Fruit fly (Drosophila melanogaster) whole organism, adult: ENCODE data around the gene Sdic4.
"Not testable (repeated sequence)": the region's sequence is repeated elsewhere in the genome, so short reads cannot be mapped to it uniquely, and the experiment has no call there.

ENCODE experiments used
- CG11617 ChIP-seq: fragments of 200-800 bp; sonication (Bioruptor generic); optimal IDR thresholded peaks from 2 replicates; lab custom pipeline; 2017; ENCODE audit warnings: mild to moderate bottlenecking, missing biosample characterization, missing genetic modification reagents, missing genetic modification characterization
- CG12768 ChIP-seq: fragments of 200-800 bp; sonication (Bioruptor generic); optimal IDR thresholded peaks from 2 replicates; lab custom pipeline; 2017; ENCODE audit warnings: missing biosample characterization, missing genetic modification characterization, mild to moderate bottlenecking, moderate library complexity, missing genetic modification reagents
- CG14711 ChIP-seq: fragments of 200-800 bp; sonication (Bioruptor generic); optimal IDR thresholded peaks from 2 replicates; lab custom pipeline; 2018; ENCODE audit warnings: missing biosample characterization, mild to moderate bottlenecking, missing genetic modification characterization, moderate library complexity
- CG1620 ChIP-seq: fragments of 200-800 bp; sonication (Bioruptor generic); optimal IDR thresholded peaks from 2 replicates; lab custom pipeline; 2016; ENCODE audit warnings: missing biosample characterization, missing genetic modification characterization
- CG33017 ChIP-seq: fragments of 200-800 bp; sonication (Bioruptor generic); optimal IDR thresholded peaks from 2 replicates; lab custom pipeline; 2018; ENCODE audit warnings: missing biosample characterization, mild to moderate bottlenecking, missing genetic modification characterization, moderate library complexity
- CG5204 ChIP-seq: fragments of 200-800 bp; sonication (Bioruptor generic); optimal IDR thresholded peaks from 2 replicates; lab custom pipeline; 2016; ENCODE audit warnings: missing biosample characterization, missing genetic modification characterization
- CG7045 ChIP-seq: fragments of 200-800 bp; sonication (Bioruptor generic); optimal IDR thresholded peaks from 2 replicates; lab custom pipeline; 2017; ENCODE audit warnings: missing biosample characterization, mild to moderate bottlenecking, missing genetic modification characterization
- CG7101 ChIP-seq: fragments of 200-800 bp; sonication (Bioruptor generic); optimal IDR thresholded peaks from 2 replicates; lab custom pipeline; 2018; ENCODE audit warnings: missing biosample characterization, mild to moderate bottlenecking, missing genetic modification characterization, moderate library complexity
- Clk ChIP-seq: fragments of 200-800 bp; sonication (Bioruptor generic); optimal IDR thresholded peaks from 2 replicates; lab custom pipeline; 2017; ENCODE audit warnings: missing biosample characterization, missing genetic modification characterization
- Crg-1 ChIP-seq: fragments of 200-800 bp; sonication (Bioruptor generic); optimal IDR thresholded peaks from 2 replicates; lab custom pipeline; 2016; ENCODE audit warnings: missing biosample characterization, missing genetic modification characterization
- Hr96 ChIP-seq: fragments of 200-800 bp; sonication (Bioruptor generic); optimal IDR thresholded peaks from 2 replicates; lab custom pipeline; 2016; ENCODE audit warnings: missing biosample characterization, missing genetic modification characterization
- Mnt ChIP-seq: fragments of 200-800 bp; sonication (Bioruptor generic); optimal IDR thresholded peaks from 2 replicates; lab custom pipeline; 2016; ENCODE audit warnings: missing biosample characterization, mild to moderate bottlenecking, missing genetic modification characterization
- bab1 ChIP-seq: fragments of 200-800 bp; sonication (Bioruptor generic); optimal IDR thresholded peaks from 3 replicates; lab custom pipeline; 2019; ENCODE audit warnings: missing biosample characterization, mild to moderate bottlenecking, missing genetic modification characterization, moderate library complexity
- cic ChIP-seq: fragments of 200-800 bp; sonication (Bioruptor generic); optimal IDR thresholded peaks from 2 replicates; lab custom pipeline; 2017; ENCODE audit warnings: missing biosample characterization, mild to moderate bottlenecking, missing genetic modification characterization, moderate library complexity
- cnc ChIP-seq, 2 experiments: fragments of >200 bp; optimal IDR thresholded peaks; 2 replicates each; lab custom pipeline; 2017
- kay ChIP-seq: fragments of 200-800 bp; sonication (Bioruptor generic); peaks from one replicate; lab custom pipeline; 2016; ENCODE audit warnings: missing biosample characterization, missing genetic modification characterization, borderline replicate concordance
- ovo ChIP-seq: fragments of 200-800 bp; sonication (Bioruptor generic); optimal IDR thresholded peaks from 2 replicates; lab custom pipeline; 2016; ENCODE audit warnings: missing biosample characterization, missing genetic modification characterization
- pad ChIP-seq: fragments of 200-800 bp; sonication (Bioruptor generic); optimal IDR thresholded peaks from 3 replicates; lab custom pipeline; 2017; ENCODE audit warnings: missing biosample characterization, missing genetic modification characterization, mild to moderate bottlenecking, moderate library complexity, missing genetic modification reagents
- tj ChIP-seq: fragments of 200-800 bp; sonication (Bioruptor generic); optimal IDR thresholded peaks from 3 replicates; lab custom pipeline; 2017; ENCODE audit warnings: missing biosample characterization, mild to moderate bottlenecking, missing genetic modification characterization, moderate library complexity
- toe ChIP-seq: fragments of 200-800 bp; sonication (Bioruptor generic); optimal IDR thresholded peaks from 2 replicates; lab custom pipeline; 2016; ENCODE audit warnings: missing biosample characterization, missing genetic modification characterization

The Sdic4 gene

dm6 chrX:20224920-20225319 is at the start of gene Sdic4:
TSS of gene Sdic4 (minus strand) at chrX:20225020.
- not testable (repeated sequence) for TF ChIP-seq tj (GFP tag; lab: Kevin White, UChicago); CG5204; cic (GFP tag; lab: Kevin White, UChicago)

- TF ChIP-seq Clk (GFP tag; lab: Kevin White, UChicago) (no peak), ovo (no peak), cnc (optimal IDR thresholded peaks at IDR 0.05; lab: Kevin White, UChicago) (no peak)
Observed at dm6 chrX:20269669-20270068, 44.8 kb upstream of the Sdic4 start, which contains the start of gene Inx6. TSS of gene Inx6 (minus strand) at chrX:20269769.

dm6 chrX:20258939-20259338 is 34.1 kb upstream of the Sdic4 start, which contains the start of gene CG42577:
TSS of gene CG42577 (plus strand) at chrX:20259239.
- not testable (repeated sequence) for TF ChIP-seq CG5204; CG14711 (tag; lab: Kevin White, UChicago); CG1620 (GFP tag; lab: Kevin White, UChicago)

dm6 chrX:20256849-20257590 is 32.2 kb upstream of the Sdic4 start, which contains the start of gene CG17065:
TSS of gene CG17065 (minus strand) at chrX:20257199.
- TF ChIP-seq CG12768 (GFP tag; lab: Kevin White, UChicago) (no peak), CG7045 (GFP tag; lab: Kevin White, UChicago) (no peak), Hr96 (GFP tag; lab: Kevin White, UChicago) (no peak), CG14711 (tag; lab: Kevin White, UChicago) (no peak), kay (no peak), toe (no peak), cic (GFP tag; lab: Kevin White, UChicago) (no peak), tj (GFP tag; lab: Kevin White, UChicago) (no peak), CG5204 (peak; percentile 44), Crg-1 (GFP tag; lab: Kevin White, UChicago) (no peak), bab1 (peak; percentile 26), Clk (GFP tag; lab: Kevin White, UChicago) (no peak), Mnt (GFP tag; lab: Kevin White, UChicago) (no peak), CG11617 (GFP tag; lab: Kevin White, UChicago) (no peak), CG7101 (tag; lab: Kevin White, UChicago) (peak; percentile 18), cnc (optimal IDR thresholded peaks at IDR 0.05; lab: Kevin White, UChicago) (no peak), pad (GFP tag; lab: Kevin White, UChicago) (no peak), ovo (peak; percentile 0), CG1620 (GFP tag; lab: Kevin White, UChicago) (no peak), CG33017 (no peak)

- no peak for TF ChIP-seq CG7101 (tag; lab: Kevin White, UChicago)
- no peak for TF ChIP-seq Clk (GFP tag; lab: Kevin White, UChicago)
- TF ChIP-seq CG12768 (GFP tag; lab: Kevin White, UChicago), result no peak
- no peak for TF ChIP-seq Mnt (GFP tag; lab: Kevin White, UChicago)
- TF ChIP-seq toe, result no peak
- TF ChIP-seq CG7045 (GFP tag; lab: Kevin White, UChicago), result no peak
- TF ChIP-seq CG1620 (GFP tag; lab: Kevin White, UChicago), result no peak
- TF ChIP-seq CG14711 (tag; lab: Kevin White, UChicago), result no peak
- no peak for TF ChIP-seq CG5204
- TF ChIP-seq CG11617 (GFP tag; lab: Kevin White, UChicago), result no peak
- TF ChIP-seq pad (GFP tag; lab: Kevin White, UChicago), result no peak
- no peak for TF ChIP-seq CG33017
- TF ChIP-seq cic (GFP tag; lab: Kevin White, UChicago), result no peak
- TF ChIP-seq Hr96 (GFP tag; lab: Kevin White, UChicago), result no peak
Observed at dm6 chrX:20255977-20256376, 31.2 kb upstream of the Sdic4 start.

dm6 chrX:20251586-20252160 is 26.9 kb upstream of the Sdic4 start:
- TF ChIP-seq kay (peak; percentile 4), CG7045 (GFP tag; lab: Kevin White, UChicago) (no peak), ovo (peak; percentile 77), Mnt (GFP tag; lab: Kevin White, UChicago) (peak; percentile 41), cnc (optimal IDR thresholded peaks at IDR 0.05; lab: Kevin White, UChicago) (no peak), CG5204 (no peak), bab1 (no peak), CG1620 (GFP tag; lab: Kevin White, UChicago) (no peak)

dm6 chrX:20251069-20251468 is 26.2 kb upstream of the Sdic4 start, which contains the start of the genes CG17068 and Rab10:
TSS of gene CG17068 (minus strand) at chrX:20251093.
TSS of gene Rab10 (plus strand) at chrX:20251338.
- TF ChIP-seq Hr96 (GFP tag; lab: Kevin White, UChicago), result peak; percentile 22
- no peak for TF ChIP-seq cic (GFP tag; lab: Kevin White, UChicago)
- TF ChIP-seq CG1620 (GFP tag; lab: Kevin White, UChicago), result peak; percentile 23
- peak; percentile 21 for TF ChIP-seq CG7101 (tag; lab: Kevin White, UChicago)
- peak; percentile 8 for TF ChIP-seq tj (GFP tag; lab: Kevin White, UChicago)
- peak; percentile 38 for TF ChIP-seq Mnt (GFP tag; lab: Kevin White, UChicago)
- no peak for TF ChIP-seq toe
- TF ChIP-seq pad (GFP tag; lab: Kevin White, UChicago), result no peak
- TF ChIP-seq CG5204, result peak; percentile 8
